Worm (Caenorhabditis elegans): ENCODE results near the gene fbxa-55.

The fbxa-55 gene

DNA sequence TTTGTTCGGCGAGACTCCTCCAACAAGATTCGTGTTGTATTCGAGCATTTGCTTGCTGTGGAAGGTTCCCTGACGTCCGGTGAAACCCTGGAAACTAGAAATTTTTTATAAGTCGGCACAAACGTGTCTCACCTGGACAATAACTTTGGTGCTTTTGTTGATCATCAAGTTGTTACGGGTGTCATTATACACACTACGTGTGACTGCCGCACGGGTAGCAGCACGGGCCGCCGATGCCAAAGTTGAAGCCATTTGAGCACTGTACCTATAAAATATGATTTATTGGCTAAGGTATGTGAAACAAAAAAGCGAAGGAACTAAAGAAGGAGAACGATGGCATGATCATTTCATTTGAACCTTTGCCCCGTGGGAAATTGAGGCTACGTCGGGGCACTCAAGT lies 34.7 kb downstream of the fbxa-55 start, which contains the start of gene sucl-2:
Gene sucl-2 (minus strand): TSS at position 265 of the 400 bp plus-strand sequence.
- TF ChIP-seq ztf-11 (tag; optimal IDR thresholded peaks at IDR 0.05) (no peak), ceh-82 (tag; optimal IDR thresholded peaks at IDR 0.05) (no peak), pha-4 (tag; optimal IDR thresholded peaks at IDR 0.05) (no peak), egl-5 (tag; optimal IDR thresholded peaks at IDR 0.05) (no peak), mml-1 (tag; optimal IDR thresholded peaks at IDR 0.05) (no peak), nhr-23 (tag; optimal IDR thresholded peaks at IDR 0.05) (no peak), lin-15B (tag; optimal IDR thresholded peaks at IDR 0.05) (no peak), lsy-12 (tag; optimal IDR thresholded peaks at IDR 0.05) (no peak), unc-62 (GFP tag; optimal IDR thresholded peaks at IDR 0.05) (no peak)

DNA sequence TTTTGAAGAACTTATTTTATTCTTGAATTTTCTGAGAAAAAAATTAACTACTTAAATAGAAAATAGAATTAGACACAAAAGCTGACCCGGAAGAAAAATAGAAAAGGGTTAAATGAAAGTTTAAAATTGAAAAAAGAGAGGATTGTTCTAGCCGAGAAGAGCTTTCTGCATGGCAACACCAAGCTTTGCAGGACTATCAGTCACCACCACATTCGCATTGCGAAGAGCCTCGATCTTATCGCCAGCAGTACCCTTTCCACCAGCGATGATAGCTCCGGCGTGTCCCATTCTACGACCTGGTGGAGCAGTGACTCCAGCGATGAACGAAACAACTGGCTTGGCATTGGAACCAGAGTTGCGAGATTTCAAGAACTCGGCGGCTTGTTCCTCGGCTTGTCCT lies 35.8 kb downstream of the fbxa-55 start:
- TF ChIP-seq unc-62 (GFP tag; optimal IDR thresholded peaks at IDR 0.05), result no peak
- no peak for TF ChIP-seq pqm-1 (tag; optimal IDR thresholded peaks at IDR 0.05)

DNA sequence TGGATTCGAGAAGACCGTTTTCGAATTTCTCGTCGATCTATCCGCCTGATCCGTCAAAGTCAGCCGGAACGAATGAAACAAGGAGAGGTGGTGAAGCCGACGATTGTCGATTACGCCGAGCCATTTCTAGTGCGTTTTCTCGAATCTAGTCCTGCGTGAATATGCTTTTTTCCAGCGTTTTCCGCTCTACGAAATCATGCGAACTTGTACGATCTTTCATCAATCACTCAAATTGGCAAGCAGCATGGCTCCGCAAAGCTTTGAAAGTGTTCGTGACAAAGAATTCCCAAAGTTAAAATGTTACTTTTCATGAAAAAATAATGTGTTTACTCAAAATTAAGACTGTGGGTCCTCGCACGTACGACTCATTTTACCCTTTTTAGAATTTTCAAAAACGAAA lies 39.0 kb downstream of the fbxa-55 start:
- TF ChIP-seq ceh-82 (tag; optimal IDR thresholded peaks at IDR 0.05) (no peak), pqm-1 (tag; optimal IDR thresholded peaks at IDR 0.05) (no peak), daf-12 (tag; optimal IDR thresholded peaks at IDR 0.05) (no peak), nhr-76 (tag; optimal IDR thresholded peaks at IDR 0.05) (no peak), snpc-4 (tag; optimal IDR thresholded peaks at IDR 0.05) (no peak), ceh-9 (tag; optimal IDR thresholded peaks at IDR 0.05) (no peak), nhr-28 (tag; optimal IDR thresholded peaks at IDR 0.05) (no peak), hmg-11 (tag; optimal IDR thresholded peaks at IDR 0.05) (no peak), nhr-12 (tag; optimal IDR thresholded peaks at IDR 0.05) (no peak), nhr-23 (tag; optimal IDR thresholded peaks at IDR 0.05) (no peak), elt-2 (tag; optimal IDR thresholded peaks at IDR 0.05) (no peak), tbx-2 (tag; optimal IDR thresholded peaks at IDR 0.05) (no peak), sea-2 (GFP tag; optimal IDR thresholded peaks at IDR 0.05) (no peak), lin-15B (tag; optimal IDR thresholded peaks at IDR 0.05) (no peak), nhr-67 (tag; optimal IDR thresholded peaks at IDR 0.05) (no peak), elt-1 (tag; optimal IDR thresholded peaks at IDR 0.05) (no peak), nfya-1 (tag; optimal IDR thresholded peaks at IDR 0.05; ENCODE audit: insufficient read depth) (no peak), ceh-28 (tag; optimal IDR thresholded peaks at IDR 0.05) (no peak)

DNA sequence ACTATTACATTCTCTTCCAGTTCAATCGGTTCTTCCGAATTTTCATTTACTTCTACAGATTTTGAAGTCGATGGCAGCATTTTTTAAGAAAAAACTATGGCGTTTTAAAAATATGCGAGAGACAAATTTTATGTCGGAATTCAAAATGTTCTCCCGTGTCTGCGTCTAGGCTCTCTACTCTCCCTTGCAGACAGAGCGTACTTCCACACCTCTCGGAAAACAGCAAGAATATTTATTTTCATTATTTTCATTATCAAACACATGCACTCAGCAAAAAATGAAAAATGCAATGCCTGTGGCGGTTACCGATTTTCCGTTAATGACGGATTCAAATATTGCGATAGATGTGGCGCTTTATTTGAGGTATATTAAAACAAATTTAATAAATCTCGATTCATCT lies 40.4 kb downstream of the fbxa-55 start, which contains the start of the genes ztf-18 and F23H11.2:
Gene ztf-18 (minus strand): TSS at position 188 of the 400 bp plus-strand sequence.
Gene F23H11.2 (plus strand): TSS at position 223 of the 400 bp plus-strand sequence.
- TF ChIP-seq skn-1 (tag; optimal IDR thresholded peaks at IDR 0.05), result no peak
- TF ChIP-seq elt-1 (tag; optimal IDR thresholded peaks at IDR 0.05), result no peak
- no peak for TF ChIP-seq fos-1 (tag; optimal IDR thresholded peaks at IDR 0.05)
- TF ChIP-seq hmg-11 (tag; optimal IDR thresholded peaks at IDR 0.05), result no peak
- no peak for TF ChIP-seq ceh-9 (tag; optimal IDR thresholded peaks at IDR 0.05)
- TF ChIP-seq nhr-76 (tag; optimal IDR thresholded peaks at IDR 0.05), result no peak
- no peak for TF ChIP-seq snpc-4 (tag; optimal IDR thresholded peaks at IDR 0.05)
- no peak for TF ChIP-seq mml-1 (tag; optimal IDR thresholded peaks at IDR 0.05)
- TF ChIP-seq fkh-10 (GFP tag; optimal IDR thresholded peaks at IDR 0.05), result no peak
- no peak for TF ChIP-seq nhr-23 (tag; optimal IDR thresholded peaks at IDR 0.05)
- no peak for TF ChIP-seq pha-4 (tag; optimal IDR thresholded peaks at IDR 0.05)
- no peak for TF ChIP-seq mdl-1 (tag; optimal IDR thresholded peaks at IDR 0.05)

- TF ChIP-seq nhr-77 (tag; optimal IDR thresholded peaks at IDR 0.05) (no peak), zag-1 (tag; optimal IDR thresholded peaks at IDR 0.05) (no peak), elt-2 (tag; optimal IDR thresholded peaks at IDR 0.05) (peak; percentile 62), pqm-1 (tag; optimal IDR thresholded peaks at IDR 0.05) (peak; percentile 48), egl-5 (tag; optimal IDR thresholded peaks at IDR 0.05) (no peak)
Measured at ce11 chrIII:891014-891413, 44.9 kb downstream of the fbxa-55 start, which contains the start of gene T24C4.10. TSS of gene T24C4.10 (minus strand) at chrIII:891243.

- TF ChIP-seq fkh-2 (tag; optimal IDR thresholded peaks at IDR 0.05) (no peak), nfya-1 (tag; optimal IDR thresholded peaks at IDR 0.05; ENCODE audit: insufficient read depth) (peak; percentile 19), nhr-77 (tag; optimal IDR thresholded peaks at IDR 0.05) (no peak), zag-1 (tag; optimal IDR thresholded peaks at IDR 0.05) (no peak)
Measured at ce11 chrIII:888983-889549, 46.8 kb downstream of the fbxa-55 start.

All from whole organism, L3 larva.